Fruit fly (Drosophila melanogaster) S2 (cell line): ENCODE results near the gene jar.
A peak's percentile ranks its signal among the peaks of the same experiment; 100 is the strongest.

Source experiments
- CG8478 ChIP-seq: fragments of >200 bp; optimal IDR thresholded peaks from 2 replicates; lab custom pipeline; 2018
- CTCF ChIP-seq, 2 experiments: fragments of >200 bp; optimal IDR thresholded peaks; 2 replicates each; lab custom pipeline; 2018

jar gene

dm6 chr3R:24271071-24271470 is at the start of gene jar:
TSS of gene jar (minus strand) at chr3R:24271233.
- TF ChIP-seq CG8478 (lab: Kevin White, UChicago) (no peak), CTCF (optimal IDR thresholded peaks at IDR 0.05; lab: Kevin White, UChicago) (peak; percentile 53 to 56)

dm6 chr3R:24320342-24320711 is 49.3 kb upstream of the jar start:
- no peak for TF ChIP-seq CTCF (optimal IDR thresholded peaks at IDR 0.05; lab: Kevin White, UChicago)
- TF ChIP-seq CG8478 (lab: Kevin White, UChicago), result no peak

DNA sequence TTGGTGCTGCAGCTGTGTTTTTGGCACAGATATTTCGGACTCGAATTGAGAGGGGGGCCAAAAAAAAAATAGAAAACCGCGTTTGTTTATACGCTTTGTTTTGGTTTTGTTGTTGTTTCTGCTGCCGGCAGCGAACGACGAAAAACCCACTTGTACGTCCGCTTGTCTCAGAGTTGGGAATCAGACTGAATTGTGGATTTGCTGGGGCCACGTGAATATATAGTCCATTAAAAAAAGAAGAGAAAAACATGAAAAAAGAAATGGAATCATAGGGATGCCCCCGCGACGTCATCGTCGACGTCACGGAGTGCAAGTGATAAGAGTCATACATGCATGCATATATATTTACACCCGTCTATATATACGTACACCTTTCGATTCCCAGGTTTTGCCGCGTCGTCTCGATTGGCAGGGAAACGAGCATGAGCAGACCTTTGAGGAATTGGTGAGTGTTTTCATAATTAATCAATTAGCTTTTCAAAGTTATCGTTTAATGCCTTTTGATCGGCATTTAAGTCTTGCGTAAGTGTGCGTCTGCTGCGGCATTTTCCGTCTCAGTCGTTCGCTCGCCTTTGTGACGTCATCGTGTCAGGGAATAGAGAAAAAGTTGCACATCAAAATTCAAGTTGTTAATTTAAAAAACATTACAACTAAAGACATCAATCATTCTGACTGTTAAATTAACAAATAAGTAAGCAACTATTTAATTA is 48.8 kb upstream of the jar start:
- no peak for TF ChIP-seq CG8478 (lab: Kevin White, UChicago)
- TF ChIP-seq CTCF (optimal IDR thresholded peaks at IDR 0.05; lab: Kevin White, UChicago), result no peak

DNA sequence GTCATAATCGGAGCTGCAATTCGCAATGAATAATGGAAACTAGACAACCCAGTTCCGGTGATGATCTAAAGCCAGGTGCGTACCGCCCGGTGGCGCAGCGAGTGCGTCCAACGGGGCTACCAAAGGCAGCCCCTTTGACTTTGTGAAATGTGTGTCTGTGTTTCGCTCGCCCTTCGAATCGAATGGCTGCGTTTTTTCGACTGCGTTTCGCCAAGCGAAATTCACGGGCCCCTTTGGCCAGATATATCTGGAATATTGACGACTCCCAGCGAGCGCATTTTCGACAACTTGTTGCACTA is 48.0 kb upstream of the jar start:
- TF ChIP-seq CTCF (optimal IDR thresholded peaks at IDR 0.05; lab: Kevin White, UChicago), result no peak
- TF ChIP-seq CG8478 (lab: Kevin White, UChicago), result no peak

DNA sequence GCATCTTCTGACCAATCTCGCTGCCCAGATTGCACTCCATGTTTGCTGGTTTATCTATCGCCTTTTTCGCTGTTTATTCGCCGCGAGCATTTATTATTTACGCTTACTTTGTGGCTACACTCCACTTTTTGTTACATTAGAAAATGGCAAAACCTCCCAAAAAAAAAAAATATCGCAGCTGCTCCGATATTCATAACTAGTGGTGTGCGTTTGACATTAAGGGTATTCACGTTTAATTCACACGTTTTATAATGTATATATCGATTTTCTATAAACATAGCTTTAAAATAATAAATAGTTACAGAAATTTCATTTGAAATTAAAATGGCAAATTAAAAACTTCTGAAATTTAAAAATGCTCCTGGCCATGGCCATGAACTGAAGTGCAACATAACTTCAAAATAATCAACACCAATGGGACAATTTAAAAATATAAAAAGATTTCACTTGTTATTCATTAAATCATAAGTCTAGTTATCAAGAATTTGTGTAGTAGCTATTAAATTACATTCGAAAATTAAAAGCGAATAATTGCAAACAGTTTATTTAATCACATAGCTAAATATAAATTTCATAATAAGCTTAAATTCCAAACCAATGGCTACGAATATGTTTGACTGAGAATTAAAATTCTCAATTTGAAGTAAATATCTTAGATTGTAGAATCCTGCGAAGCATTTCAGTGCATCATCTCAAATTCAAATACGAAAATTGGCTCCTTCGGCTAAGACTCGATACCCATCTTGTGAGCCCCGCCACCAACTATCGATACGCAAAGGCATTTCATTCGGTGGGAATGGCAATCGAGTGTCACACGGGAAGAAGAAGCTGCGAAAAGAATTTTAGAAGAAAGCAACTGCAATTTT is 47.4 kb upstream of the jar start, which contains the start of the genes Nab2 and BRWD3:
Gene Nab2, minus strand, starts transcription at position 203 of the 866 bp plus-strand sequence.
Gene BRWD3, plus strand, starts transcription at position 784 of the 866 bp plus-strand sequence.
- TF ChIP-seq CG8478 (lab: Kevin White, UChicago) (no peak), CTCF (optimal IDR thresholded peaks at IDR 0.05; lab: Kevin White, UChicago) (no peak)

DNA sequence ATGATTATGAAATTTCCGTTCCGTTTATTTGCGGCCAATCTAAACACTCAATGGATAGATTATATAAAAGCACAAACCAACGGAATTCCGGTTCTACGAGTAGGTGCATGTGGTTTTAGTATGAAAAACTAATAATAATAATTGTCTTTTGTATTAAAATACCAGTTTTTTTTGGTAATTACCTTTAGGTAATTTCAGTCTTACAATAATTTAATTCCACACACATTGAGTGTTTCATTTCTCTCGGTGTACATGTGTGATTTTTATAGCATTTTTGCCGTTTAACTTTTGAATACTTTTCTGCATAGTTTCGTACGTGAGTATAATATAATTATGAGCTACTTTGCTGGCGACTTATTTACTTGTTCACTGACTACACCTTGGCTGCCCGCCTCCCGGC is 32.0 kb upstream of the jar start:
- no peak for TF ChIP-seq CG8478 (lab: Kevin White, UChicago)
- no peak for TF ChIP-seq CTCF (optimal IDR thresholded peaks at IDR 0.05; lab: Kevin White, UChicago)

dm6 chr3R:24301520-24301919 is 30.5 kb upstream of the jar start:
- no peak for TF ChIP-seq CTCF (optimal IDR thresholded peaks at IDR 0.05; lab: Kevin White, UChicago)
- no peak for TF ChIP-seq CG8478 (lab: Kevin White, UChicago)

DNA sequence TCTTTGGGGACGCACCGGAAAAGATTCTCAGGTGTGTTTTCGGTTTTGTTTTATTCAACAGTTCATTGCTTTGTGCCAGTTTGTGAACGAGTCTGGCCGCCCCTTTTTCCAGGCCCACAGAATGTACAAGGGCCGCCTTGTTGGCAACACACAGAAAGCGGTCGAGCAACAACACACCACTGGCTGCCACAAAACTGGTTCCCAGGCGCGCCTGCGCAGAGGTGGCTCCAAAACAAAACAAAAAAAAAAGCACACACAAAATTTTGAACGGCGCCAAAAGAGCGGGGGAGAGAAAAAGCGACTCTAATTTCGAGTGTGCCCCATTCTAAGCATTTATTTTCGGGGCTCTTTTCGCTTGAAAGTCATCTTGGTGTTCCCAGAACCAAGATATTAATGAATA is 28.1 kb upstream of the jar start:
- TF ChIP-seq CG8478 (lab: Kevin White, UChicago) (no peak), CTCF (optimal IDR thresholded peaks at IDR 0.05; lab: Kevin White, UChicago) (no peak)

DNA sequence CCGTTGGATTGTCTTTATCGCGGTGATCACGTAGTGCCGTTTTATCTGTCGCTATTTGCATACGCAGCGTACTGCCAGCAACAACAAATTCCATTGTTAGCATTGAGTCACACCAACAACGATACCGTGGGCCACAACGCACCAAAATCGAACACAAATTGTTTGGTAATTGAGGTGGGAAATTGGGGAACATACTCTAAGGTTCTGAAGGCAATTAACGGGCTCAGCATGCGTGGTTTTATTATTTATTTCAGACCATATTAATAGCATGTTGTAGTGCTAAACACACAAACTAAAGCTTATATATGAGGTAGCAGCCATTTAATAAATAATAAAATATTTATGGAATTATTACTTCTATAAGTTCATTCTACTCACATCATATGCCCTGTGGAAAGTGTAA is 27.5 kb upstream of the jar start:
- TF ChIP-seq CTCF (optimal IDR thresholded peaks at IDR 0.05; lab: Kevin White, UChicago) (no peak), CG8478 (lab: Kevin White, UChicago) (no peak)

DNA sequence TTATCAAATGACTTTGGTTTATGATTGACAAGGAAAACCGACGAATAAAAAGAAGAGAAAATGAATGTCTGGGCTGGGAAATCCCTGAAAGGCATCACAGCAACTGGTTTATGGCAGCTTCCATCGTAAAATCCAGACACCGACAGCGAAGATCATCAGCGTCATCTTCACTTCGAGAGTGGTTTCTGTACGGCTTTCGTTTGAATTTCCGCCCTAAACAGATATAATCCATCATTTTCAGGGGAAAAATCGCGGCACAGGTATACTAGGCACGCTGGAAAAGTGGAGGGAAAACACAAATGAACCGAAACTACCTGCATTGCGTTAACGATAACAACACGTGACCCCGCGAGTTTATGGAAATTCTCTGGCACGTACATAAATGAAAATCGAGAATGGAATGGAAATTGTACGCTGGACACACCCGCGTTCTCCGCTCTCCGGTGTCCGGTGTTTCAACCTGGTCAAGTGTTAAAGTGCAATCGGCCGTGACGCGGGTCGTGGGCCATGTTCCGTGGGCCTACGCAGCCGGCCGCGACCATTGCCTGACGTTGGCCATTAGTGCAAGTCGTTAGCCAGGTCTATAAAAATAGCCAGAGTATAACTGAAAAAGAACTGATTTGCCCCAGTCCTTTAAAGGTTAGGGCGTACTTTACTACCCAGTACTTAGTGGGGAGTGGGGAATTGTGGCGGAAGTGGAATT is 26.6 kb upstream of the jar start:
- TF ChIP-seq CTCF (optimal IDR thresholded peaks at IDR 0.05; lab: Kevin White, UChicago), result no peak
- no peak for TF ChIP-seq CG8478 (lab: Kevin White, UChicago)

DNA sequence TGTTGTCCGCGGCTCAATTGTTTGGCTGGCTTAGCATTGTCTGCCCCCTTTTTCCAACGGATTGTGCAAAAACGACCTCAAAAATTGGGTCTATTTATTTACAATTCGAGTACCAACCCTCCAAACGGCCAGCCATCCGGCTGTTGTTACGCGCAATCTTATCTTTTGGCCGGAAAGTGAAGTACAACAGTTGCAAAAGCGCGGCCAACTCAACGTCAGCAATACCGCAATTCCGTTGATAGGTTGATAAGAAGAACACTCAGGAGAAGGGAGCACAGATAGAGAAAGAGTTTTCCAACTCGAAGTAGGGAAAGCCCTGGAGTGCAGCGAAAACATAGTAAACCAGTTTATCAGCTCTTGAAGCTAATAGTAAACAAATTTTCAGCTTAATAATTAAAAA is 25.9 kb upstream of the jar start:
- no peak for TF ChIP-seq CG8478 (lab: Kevin White, UChicago)

- TF ChIP-seq CTCF (optimal IDR thresholded peaks at IDR 0.05; lab: Kevin White, UChicago) (no peak), CG8478 (lab: Kevin White, UChicago) (no peak)
Measured at dm6 chr3R:24295556-24296465, 24.8 kb upstream of the jar start.

DNA sequence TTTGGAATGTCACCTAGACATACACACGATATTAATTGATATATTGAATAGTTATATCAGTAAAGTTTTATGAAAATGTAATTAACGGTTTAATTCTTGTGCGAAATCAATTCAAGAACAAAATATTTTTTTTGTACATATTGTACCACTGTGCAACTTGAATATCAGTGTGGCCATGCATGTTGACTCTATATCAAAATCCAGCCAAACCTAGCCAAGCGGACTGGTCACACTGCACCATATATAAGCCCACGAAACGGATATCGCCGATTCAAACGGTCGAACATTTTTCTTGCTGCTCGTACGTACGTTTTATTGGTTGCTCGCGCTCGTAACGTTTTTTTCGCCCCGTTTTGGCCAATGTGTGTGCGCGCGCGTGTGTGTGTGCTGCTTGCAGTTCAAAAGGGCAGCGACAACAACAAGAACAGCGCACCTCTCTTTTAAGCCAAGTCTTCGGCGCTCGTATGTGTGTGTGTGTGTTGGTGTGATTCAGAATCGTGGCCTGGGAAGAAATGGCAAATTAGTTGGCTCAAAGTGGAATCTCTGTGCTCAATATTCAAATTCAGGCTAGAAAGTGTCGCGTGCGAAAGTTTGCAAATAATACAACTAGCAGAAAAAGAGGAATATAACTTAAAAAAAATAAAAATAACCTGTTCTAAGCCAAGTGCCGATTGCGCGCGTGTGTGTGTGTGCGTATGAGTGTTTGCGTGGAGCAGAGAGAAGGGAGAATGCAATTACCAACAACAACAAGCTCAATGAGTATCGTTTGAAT is 23.9 kb upstream of the jar start, which contains the start of gene crb:
Gene crb, plus strand, starts transcription at position 295 of the 772 bp plus-strand sequence.
- TF ChIP-seq CTCF (optimal IDR thresholded peaks at IDR 0.05; lab: Kevin White, UChicago) (no peak), CG8478 (lab: Kevin White, UChicago) (no peak)
